Worm (Caenorhabditis elegans) whole organism, L4/young adult: ENCODE data around the gene F56C9.10.

Experiments
- dao-5 ChIP-seq: sonication (generic microtip); optimal IDR thresholded peaks from 2 replicates; lab custom pipeline; 2016; ENCODE audit warnings: missing genotype, missing genetic modification characterization, moderate library complexity, missing compliant biosample characterization
- him-1 ChIP-seq: sonication (generic microtip); optimal IDR thresholded peaks from 2 replicates; lab custom pipeline; 2016; ENCODE audit warnings: missing genotype, missing genetic modification reagents, missing genetic modification characterization, missing compliant biosample characterization

- TF ChIP-seq him-1 (no peak), dao-5 (tag; lab: Kevin White, UChicago) (no peak)
These were observed 48.6 kb upstream of the F56C9.10 start, which contains the start of gene tbp-1 for ce11 chrIII:7383733-7384132.
